Worm (Caenorhabditis elegans) whole organism, L1 larva: ENCODE results near the gene ndub-11.

Experiments
- ces-1 ChIP-seq: fragments of 150-350 bp; optimal IDR thresholded peaks from 2 replicates; lab custom pipeline; 2014; ENCODE audit warnings: missing biosample characterization, missing genetic modification reagents, missing genetic modification characterization
- lin-15B ChIP-seq: fragments of 150-350 bp; sonication (generic microtip); optimal IDR thresholded peaks from 3 replicates; lab custom pipeline; 2014; ENCODE audit warnings: missing biosample characterization, missing genetic modification characterization

DNA sequence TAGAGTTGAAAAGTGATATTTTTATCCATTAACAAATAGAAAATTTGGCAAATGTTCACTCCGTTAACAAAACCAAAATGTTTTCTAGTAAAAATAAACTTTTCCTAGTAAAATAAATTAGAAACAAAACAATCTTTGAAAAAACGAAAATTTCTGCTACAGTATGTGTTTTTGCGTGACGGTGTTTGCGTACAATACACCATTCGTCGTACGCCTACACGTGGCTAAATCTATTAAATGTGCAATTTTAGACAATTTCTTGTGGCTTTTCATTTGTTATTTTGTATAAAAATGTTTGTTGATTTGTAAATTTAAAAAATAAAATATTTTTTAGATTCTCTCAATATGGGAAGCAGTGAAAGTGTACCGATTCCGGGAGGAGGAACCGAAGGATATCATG, 16.9 kb downstream of the ndub-11 start, which contains the start of gene Y42H9AR.1:
- no peak for TF ChIP-seq ces-1 (GFP tag; lab: Kevin White, UChicago)
- TF ChIP-seq lin-15B (tag; lab: Kevin White, UChicago) = no peak
